Worm (Caenorhabditis elegans) whole organism, L4/young adult: Measurements from ENCODE around the gene F42G2.2.

ENCODE experiments used
- W03F9.2 ChIP-seq: fragments of 150-350 bp; optimal IDR thresholded peaks from 2 replicates; lab custom pipeline; 2014; ENCODE audit warnings: missing biosample characterization, missing genetic modification characterization
- dao-5 ChIP-seq: sonication (generic microtip); optimal IDR thresholded peaks from 2 replicates; lab custom pipeline; 2016; ENCODE audit warnings: missing genotype, missing genetic modification characterization, moderate library complexity, missing compliant biosample characterization
- him-1 ChIP-seq: sonication (generic microtip); optimal IDR thresholded peaks from 2 replicates; lab custom pipeline; 2016; ENCODE audit warnings: missing genotype, missing genetic modification reagents, missing genetic modification characterization, missing compliant biosample characterization

ce11 chrII:2422427-2422826 is 422 bp downstream of the F42G2.2 start:
- TF ChIP-seq him-1 (no peak), W03F9.2 (tag; lab: Kevin White, UChicago) (no peak), dao-5 (tag; lab: Kevin White, UChicago) (no peak)
